Worm (Caenorhabditis elegans) whole organism, L4 larva: ENCODE data around the gene K08D8.4.

Experiments
- ZK546.5 ChIP-seq, 2 experiments: sonication (generic microtip); optimal IDR thresholded peaks; 2 replicates each; lab custom pipeline; 2017; ENCODE audit warnings: missing biosample characterization in 2 of 2, missing genetic modification characterization in 2 of 2
- lsy-2 ChIP-seq, 2 experiments: fragments of 150-350 bp in 1 of 2; sonication (generic microtip) in 1 of 2; optimal IDR thresholded peaks; 2 replicates each; lab custom pipeline; 2014 to 2017; ENCODE audit warnings: missing biosample characterization in 2 of 2, missing genetic modification characterization in 2 of 2
- mdl-1 ChIP-seq, 2 experiments: fragments of 150-350 bp in 1 of 2; sonication (generic microtip) in 1 of 2; optimal IDR thresholded peaks; 2 replicates each; lab custom pipeline; 2014 to 2017; ENCODE audit warnings: missing biosample characterization in 2 of 2, missing genetic modification characterization in 2 of 2
- mep-1 ChIP-seq: fragments of 150-350 bp; sonication (generic microtip); optimal IDR thresholded peaks from 3 replicates; lab custom pipeline; 2014; ENCODE audit warnings: missing biosample characterization, missing genetic modification characterization
- nhr-76 ChIP-seq: fragments of 150-350 bp; optimal IDR thresholded peaks from 2 replicates; lab custom pipeline; 2014; ENCODE audit warnings: missing biosample characterization, missing genetic modification characterization

DNA sequence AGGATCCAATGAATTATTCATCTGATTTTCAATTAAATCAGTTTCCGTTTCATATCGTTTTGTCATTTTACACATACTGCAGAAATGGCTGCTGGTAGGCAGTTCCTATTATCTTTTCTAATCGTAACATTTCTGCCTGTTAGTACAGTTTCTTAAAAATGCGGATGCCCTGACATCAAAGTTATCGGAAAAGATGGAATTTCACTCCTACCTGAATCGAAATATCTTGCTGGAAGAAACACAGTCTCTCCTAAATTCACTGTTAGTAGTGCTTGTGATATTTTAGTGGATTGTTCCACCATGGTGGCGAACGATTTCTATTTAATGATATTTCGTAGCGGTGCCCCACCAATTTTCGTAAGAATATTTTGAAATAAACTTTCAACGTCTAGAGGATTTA, 38.7 kb upstream of the K08D8.4 start, which contains the start of gene F55G11.10:
- no peak for TF ChIP-seq mep-1
- TF ChIP-seq ZK546.5 (tag; optimal IDR thresholded peaks at IDR 0.05; lab: Kevin White, UChicago): no peak
- TF ChIP-seq lsy-2 (tag; optimal IDR thresholded peaks at IDR 0.05; lab: Kevin White, UChicago): no peak
- no peak for TF ChIP-seq mdl-1 (tag; optimal IDR thresholded peaks at IDR 0.05; lab: Kevin White, UChicago)
- no peak for TF ChIP-seq nhr-76 (tag; lab: Kevin White, UChicago)
